Fruit fly (Drosophila melanogaster) whole organism, pupa: ENCODE measurements around the gene CG13407.

Experiments used
- CG13204 ChIP-seq: fragments of 200-800 bp; sonication (Bioruptor generic); optimal IDR thresholded peaks from 2 replicates; lab custom pipeline; 2018; ENCODE audit warnings: missing biosample characterization, mild to moderate bottlenecking, missing genetic modification characterization, moderate library complexity
- Pif1A ChIP-seq: fragments of 200-800 bp; sonication (Bioruptor generic); optimal IDR thresholded peaks from 3 replicates; lab custom pipeline; 2016; ENCODE audit warnings: missing biosample characterization, missing genetic modification characterization

DNA sequence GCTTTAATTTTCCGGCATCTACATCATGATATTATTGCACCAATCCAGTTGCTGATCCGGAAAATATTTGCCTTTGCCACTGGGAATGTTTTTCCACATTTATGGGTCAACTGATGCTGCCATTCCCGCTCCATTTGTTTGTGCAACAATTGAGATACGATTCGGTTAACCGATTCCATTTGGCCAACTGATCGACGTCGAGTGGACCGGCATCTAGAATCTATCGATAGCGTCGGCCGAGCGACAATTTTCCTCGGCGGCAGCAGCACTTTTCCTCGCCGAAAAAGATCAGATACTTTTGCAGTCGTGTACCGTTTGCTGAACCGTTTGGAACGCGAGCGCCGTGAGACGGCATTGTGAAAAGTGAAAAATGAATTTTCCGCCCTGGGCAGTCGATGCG, 16.5 kb downstream of the CG13407 start, which contains the start of gene CG42390:
- TF ChIP-seq Pif1A (GFP tag; lab: Kevin White, UChicago) = no peak
- no peak for TF ChIP-seq CG13204 (GFP tag; lab: Kevin White, UChicago)
